Worm (Caenorhabditis elegans) whole organism, L3 larva: ENCODE results near the gene C08E8.10.
A peak's percentile ranks its signal among the peaks of the same experiment; 100 is the strongest.

Source experiments
- ceh-28 ChIP-seq: fragments of 150-350 bp; optimal IDR thresholded peaks from 2 replicates; lab custom pipeline; 2014; ENCODE audit warnings: missing biosample characterization, missing genetic modification reagents, missing genetic modification characterization
- ceh-82 ChIP-seq: fragments of 150-350 bp; optimal IDR thresholded peaks from 2 replicates; lab custom pipeline; 2014; ENCODE audit warnings: missing biosample characterization, missing genetic modification characterization
- egl-27 ChIP-seq: sonication (generic microtip); optimal IDR thresholded peaks from 4 replicates; lab custom pipeline; 2017; ENCODE audit warnings: missing biosample characterization, missing genetic modification reagents, missing genetic modification characterization
- elt-1 ChIP-seq: fragments of 150-350 bp; optimal IDR thresholded peaks from 2 replicates; lab custom pipeline; 2014; ENCODE audit warnings: missing biosample characterization, missing genetic modification characterization
- elt-2 ChIP-seq: sonication (generic microtip); optimal IDR thresholded peaks from 2 replicates; lab custom pipeline; 2016; ENCODE audit warnings: missing genetic modification reagents, mild to moderate bottlenecking, missing genetic modification characterization, missing compliant biosample characterization
- elt-3 ChIP-seq, 3 experiments: fragments of 150-350 bp in 1 of 3; sonication (generic microtip) in 2 of 3; optimal IDR thresholded peaks; 2 replicates in 2 of 3; 4 replicates in 1 of 3; lab custom pipeline; 2014 to 2017; ENCODE audit warnings: missing biosample characterization in 3 of 3, missing genetic modification characterization in 3 of 3
- hmg-11 ChIP-seq: sonication (generic microtip); optimal IDR thresholded peaks from 2 replicates; lab custom pipeline; 2016; ENCODE audit warnings: missing genetic modification characterization, missing compliant biosample characterization
- lin-39 ChIP-seq: fragments of 150-350 bp; optimal IDR thresholded peaks from 2 replicates; lab custom pipeline; 2018; ENCODE audit warnings: missing biosample characterization, missing genetic modification reagents, missing genetic modification characterization
- lsy-12 ChIP-seq: sonication (generic microtip); optimal IDR thresholded peaks from 2 replicates; lab custom pipeline; 2016; ENCODE audit warnings: mild to moderate bottlenecking, missing genetic modification characterization, missing compliant biosample characterization
- nhr-11 ChIP-seq: fragments of 150-350 bp; optimal IDR thresholded peaks from 2 replicates; lab custom pipeline; 2014; ENCODE audit warnings: missing biosample characterization, missing genetic modification characterization
- nhr-43 ChIP-seq: sonication (generic microtip); optimal IDR thresholded peaks from 2 replicates; lab custom pipeline; 2016; ENCODE audit warnings: mild to moderate bottlenecking, missing genetic modification characterization, missing compliant biosample characterization; ENCODE audit not compliant: poor library complexity, severe bottlenecking
- unc-62 ChIP-seq: fragments of 150-350 bp; sonication (generic microtip); optimal IDR thresholded peaks from 4 replicates; lab custom pipeline; 2014; ENCODE audit warnings: missing biosample characterization, missing genetic modification reagents, missing genetic modification characterization

DNA sequence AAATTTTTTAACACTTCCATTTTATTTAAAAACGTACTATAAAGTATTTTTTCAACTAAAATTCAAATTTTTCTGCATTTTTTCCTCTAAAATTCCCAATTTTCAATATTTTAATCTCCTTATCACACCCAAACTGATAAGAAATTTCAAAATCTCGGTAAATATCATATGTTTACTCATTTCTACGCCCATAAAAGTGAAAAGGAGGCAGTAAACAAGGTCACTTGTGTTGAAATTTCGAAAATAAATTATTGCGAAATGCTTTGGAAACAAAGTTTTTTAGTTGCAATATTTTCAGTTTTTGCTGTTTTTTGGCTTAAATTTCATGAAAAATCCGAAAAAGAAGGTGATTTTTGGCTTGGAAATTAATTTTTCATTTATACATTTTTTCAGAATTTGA lies 31.9 kb upstream of the C08E8.10 start, which contains the start of gene C08E8.4:
- no peak for TF ChIP-seq elt-1 (tag; lab: Kevin White, UChicago)
- TF ChIP-seq ceh-28 (tag; lab: Kevin White, UChicago): no peak
- no peak for TF ChIP-seq unc-62 (GFP tag; lab: Kevin White, UChicago)
- TF ChIP-seq egl-27 (tag; lab: Kevin White, UChicago): no peak
- no peak for TF ChIP-seq ceh-82 (tag; lab: Kevin White, UChicago)
- TF ChIP-seq elt-2 (tag; lab: Kevin White, UChicago): peak; percentile 67
- TF ChIP-seq elt-3 (tag; optimal IDR thresholded peaks at IDR 0.05; lab: Kevin White, UChicago): no peak
- no peak for TF ChIP-seq nhr-43 (tag; lab: Kevin White, UChicago)
- no peak for TF ChIP-seq lin-39 (tag; lab: Kevin White, UChicago)
- no peak for TF ChIP-seq nhr-11
- no peak for TF ChIP-seq lsy-12
- TF ChIP-seq hmg-11 (tag; lab: Kevin White, UChicago): no peak
